Fruit fly (Drosophila melanogaster) Kc167 (cell line): ENCODE measurements around the gene Pvf2.

Experiments used
- Myc ChIP-seq: fragments of >200 bp; optimal IDR thresholded peaks from 2 replicates; lab custom pipeline; 2017; ENCODE audit warnings: missing external identifiers
- psq ChIP-seq: fragments of >200 bp; optimal IDR thresholded peaks from 2 replicates; lab custom pipeline; 2017; ENCODE audit warnings: missing external identifiers

- no peak for TF ChIP-seq psq (lab: Kevin White, UChicago)
- TF ChIP-seq Myc (lab: Kevin White, UChicago), result no peak
Measured at dm6 chr2L:7056189-7056926, 28.1 kb downstream of the Pvf2 start, which contains the start of gene Mnn1.
